Worm (Caenorhabditis elegans) whole organism, early embryonic: ENCODE data around the gene scl-20.
A peak's percentile ranks its signal among the peaks of the same experiment; 100 is the strongest.

Source experiments
- B0310.2 ChIP-seq: sonication (generic microtip); optimal IDR thresholded peaks from 2 replicates; lab custom pipeline; 2016; ENCODE audit warnings: mild to moderate bottlenecking, missing genetic modification characterization, missing compliant biosample characterization
- F13C5.2 ChIP-seq: sonication (generic microtip); optimal IDR thresholded peaks from 2 replicates; lab custom pipeline; 2017; ENCODE audit warnings: mild to moderate bottlenecking, missing genetic modification characterization, inconsistent platforms, missing compliant biosample characterization
- aly-1 ChIP-seq: sonication (generic microtip); optimal IDR thresholded peaks from 2 replicates; lab custom pipeline; 2016; ENCODE audit warnings: missing genetic modification characterization, missing compliant biosample characterization
- ama-1 ChIP-seq: fragments of 150-350 bp; optimal IDR thresholded peaks from 2 replicates; lab custom pipeline; 2014
- ceh-13 ChIP-seq: fragments of 200-800 bp; sonication (Bioruptor generic); optimal IDR thresholded peaks from 2 replicates; lab custom pipeline; 2018; ENCODE audit warnings: mild to moderate bottlenecking, missing genetic modification characterization, missing compliant biosample characterization
- ceh-36 ChIP-seq: sonication (generic microtip); optimal IDR thresholded peaks from 2 replicates; lab custom pipeline; 2016; ENCODE audit warnings: missing genetic modification characterization, inconsistent platforms, missing compliant biosample characterization
- ets-7 ChIP-seq: sonication (generic microtip); optimal IDR thresholded peaks from 2 replicates; lab custom pipeline; 2016; ENCODE audit warnings: missing genotype, missing genetic modification characterization, missing compliant biosample characterization
- flt-1 ChIP-seq: fragments of 200-800 bp; sonication (Bioruptor generic); IDR thresholded peaks from 2 replicates; pipeline ENCODE4 v1.3.6; 2022; ENCODE audit warnings: missing genetic modification characterization, missing compliant biosample characterization
- hmbx-1 ChIP-seq: sonication (generic microtip); optimal IDR thresholded peaks from 2 replicates; lab custom pipeline; 2016; ENCODE audit warnings: mild to moderate bottlenecking, missing genetic modification characterization, missing compliant biosample characterization
- hmg-4 ChIP-seq: fragments of 200-800 bp; sonication (Bioruptor generic); optimal IDR thresholded peaks from 2 replicates; lab custom pipeline; 2018; ENCODE audit warnings: mild to moderate bottlenecking, missing genetic modification characterization, missing compliant biosample characterization
- hnd-1 ChIP-seq: sonication (generic microtip); optimal IDR thresholded peaks from 2 replicates; lab custom pipeline; 2016; ENCODE audit warnings: missing genetic modification characterization, missing compliant biosample characterization
- pes-1 ChIP-seq: fragments of 200-800 bp; sonication (Bioruptor generic); IDR thresholded peaks from 2 replicates; pipeline ENCODE4 v1.3.6; 2022; ENCODE audit warnings: missing genetic modification reagents, missing genetic modification characterization, missing compliant biosample characterization
- scrt-1 ChIP-seq: fragments of 200-800 bp; sonication (Bioruptor generic); IDR thresholded peaks from 2 replicates; pipeline ENCODE4 v1.3.6; 2022; ENCODE audit warnings: missing genetic modification characterization, missing compliant biosample characterization
- sea-1 ChIP-seq: fragments of 200-800 bp; sonication (Bioruptor generic); conservative IDR thresholded peaks from 2 replicates; pipeline ENCODE4 v1.3.6; 2022; ENCODE audit warnings: missing genetic modification characterization, missing compliant biosample characterization
- tbx-11 ChIP-seq: fragments of 200-800 bp; sonication (Bioruptor generic); IDR thresholded peaks from 2 replicates; pipeline ENCODE4 v1.3.6; 2022; ENCODE audit warnings: missing genetic modification characterization, missing compliant biosample characterization
- tbx-37 ChIP-seq: fragments of 200-800 bp; sonication (Bioruptor generic); conservative IDR thresholded peaks from 2 replicates; pipeline ENCODE4 v1.3.6; 2022; ENCODE audit warnings: missing genetic modification reagents, missing genetic modification characterization, missing compliant biosample characterization
- tra-4 ChIP-seq: sonication (generic microtip); optimal IDR thresholded peaks from 2 replicates; lab custom pipeline; 2017; ENCODE audit warnings: missing genetic modification characterization, missing compliant biosample characterization

The scl-20 gene

DNA sequence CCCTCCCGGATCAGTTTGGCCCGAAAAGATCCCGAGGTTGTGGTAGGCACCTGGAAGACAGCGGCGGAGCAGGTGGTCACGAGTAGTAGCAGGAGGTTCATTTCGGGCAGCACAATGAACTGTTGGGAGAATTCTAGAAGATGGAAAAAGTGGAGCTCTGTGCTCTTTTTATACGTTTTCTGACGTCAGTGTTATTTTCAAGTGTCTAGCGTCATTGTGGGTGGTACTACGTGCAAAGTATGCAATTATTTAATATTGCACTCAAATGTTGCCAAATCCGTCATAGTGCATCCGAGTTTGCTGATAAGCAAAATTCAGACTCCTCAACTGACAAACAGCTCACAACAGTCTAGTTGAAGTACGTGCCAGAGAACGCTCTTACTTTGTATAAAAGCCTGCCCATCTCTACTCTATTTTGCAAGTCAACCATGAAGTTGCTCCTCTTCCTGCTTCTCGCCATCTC, 2.7 kb downstream of the scl-20 start, which contains the start of the genes asp-18 and scl-19:
Gene asp-18, minus strand, starts transcription at position 101 of the 463 bp plus-strand sequence.
Gene scl-19, plus strand, starts transcription at position 413 of the 463 bp plus-strand sequence.
- TF ChIP-seq scrt-1 (GFP tag; lab: Robert Waterston, UW) (no peak), F13C5.2 (tag; lab: Kevin White, UChicago) (no peak), ets-7 (tag; lab: Kevin White, UChicago) (no peak), aly-1 (tag; lab: Kevin White, UChicago) (no peak), hnd-1 (tag; lab: Kevin White, UChicago) (no peak), tbx-37 (GFP tag; lab: Robert Waterston, UW) (no peak), ceh-13 (GFP tag; lab: Kevin White, UChicago) (no peak), sea-1 (GFP tag; lab: Robert Waterston, UW) (no peak), tra-4 (tag; lab: Kevin White, UChicago) (no peak), hmbx-1 (tag; lab: Kevin White, UChicago) (no peak), tbx-11 (GFP tag; lab: Robert Waterston, UW) (no peak), hmg-4 (GFP tag; lab: Kevin White, UChicago) (no peak), ama-1 (lab: Kevin White, UChicago) (no peak), pes-1 (GFP tag; lab: Robert Waterston, UW) (no peak), B0310.2 (tag; lab: Kevin White, UChicago) (no peak), ceh-36 (tag; lab: Kevin White, UChicago) (no peak), flt-1 (GFP tag; lab: Robert Waterston, UW) (no peak)

DNA sequence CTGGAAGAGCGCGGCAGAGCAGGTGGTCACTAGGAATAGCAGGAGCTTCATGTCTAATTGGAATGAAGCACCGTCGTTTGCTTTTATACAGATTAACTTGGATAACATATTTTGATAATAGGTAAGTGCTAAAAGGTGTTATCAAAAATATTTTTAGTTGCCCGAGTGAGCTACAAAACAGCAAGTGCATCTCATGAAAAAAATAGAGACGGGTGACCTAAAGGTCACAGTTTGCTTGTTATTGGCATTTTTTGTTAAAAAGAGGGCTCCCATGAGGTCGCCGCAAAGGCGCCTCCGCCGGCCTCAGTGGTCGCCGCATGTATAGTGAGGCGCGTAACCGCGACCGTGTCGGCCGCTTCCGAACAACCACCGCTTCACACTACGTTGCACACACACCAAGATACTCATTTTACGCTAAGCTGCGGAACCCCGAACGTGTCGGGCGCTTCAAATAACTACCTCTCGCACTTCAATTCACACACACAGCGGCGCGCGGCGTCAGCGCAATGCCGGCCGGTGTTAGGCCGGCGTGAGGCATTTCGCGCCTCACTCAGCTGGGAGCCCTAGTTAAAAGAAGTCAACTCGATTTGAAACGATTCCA, 4.9 kb downstream of the scl-20 start, which contains the start of gene asp-19:
Gene asp-19, minus strand, starts transcription at position 51 of the 601 bp plus-strand sequence.
- no peak for TF ChIP-seq ets-7 (tag; lab: Kevin White, UChicago)
- TF ChIP-seq F13C5.2 (tag; lab: Kevin White, UChicago) = no peak
- TF ChIP-seq tbx-11 (GFP tag; lab: Robert Waterston, UW) = no peak
- TF ChIP-seq tra-4 (tag; lab: Kevin White, UChicago) = no peak
- TF ChIP-seq hmbx-1 (tag; lab: Kevin White, UChicago) = no peak
- no peak for TF ChIP-seq scrt-1 (GFP tag; lab: Robert Waterston, UW)
- TF ChIP-seq aly-1 (tag; lab: Kevin White, UChicago) = no peak

DNA sequence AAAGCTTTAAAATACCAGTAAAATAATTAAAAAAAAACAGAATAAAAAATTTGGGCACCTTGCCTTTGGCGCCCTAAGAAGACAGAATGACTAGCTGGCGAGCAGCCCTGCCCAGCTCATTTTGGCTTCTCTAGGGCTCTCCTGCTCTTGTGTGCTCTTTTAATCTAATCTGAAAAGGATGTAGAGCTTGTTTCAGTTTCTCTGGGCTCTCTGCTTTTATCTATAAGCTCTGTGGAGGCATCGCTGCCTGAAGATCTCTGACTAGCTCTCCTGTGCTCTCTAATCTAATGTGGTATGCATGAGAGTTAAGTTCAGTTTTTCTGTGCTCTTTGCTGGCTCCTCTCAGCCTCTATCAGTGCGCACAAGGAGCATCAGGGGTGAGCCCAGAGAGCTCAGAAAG, 8.4 kb downstream of the scl-20 start:
- TF ChIP-seq hnd-1 (tag; lab: Kevin White, UChicago) (no peak), F13C5.2 (tag; lab: Kevin White, UChicago) (no peak), pes-1 (GFP tag; lab: Robert Waterston, UW) (no peak), aly-1 (tag; lab: Kevin White, UChicago) (no peak), hmbx-1 (tag; lab: Kevin White, UChicago) (no peak), hmg-4 (GFP tag; lab: Kevin White, UChicago) (no peak)

DNA sequence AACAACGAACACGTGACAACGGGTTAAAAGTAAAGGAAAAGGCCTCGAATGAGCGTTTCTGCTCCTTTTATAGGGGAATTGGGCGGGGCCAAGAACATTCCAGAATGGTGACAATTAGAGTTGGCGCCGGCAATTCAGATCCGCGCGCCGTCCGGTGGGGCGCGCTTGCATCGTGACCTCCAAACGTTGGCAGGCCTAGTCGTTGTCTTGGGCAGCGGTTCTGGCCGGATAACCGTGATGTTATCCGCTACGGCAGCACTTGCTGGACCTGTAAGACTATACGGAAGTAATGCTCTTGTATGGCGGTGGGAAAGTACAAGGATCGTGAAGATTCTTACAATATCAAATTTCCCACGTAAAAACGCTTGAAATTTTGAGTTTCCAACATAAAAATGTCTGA, 9.5 kb downstream of the scl-20 start:
- TF ChIP-seq tbx-11 (GFP tag; lab: Robert Waterston, UW) (peak; percentile 41; the same call in 1 of the 2 replicates), sea-1 (GFP tag; lab: Robert Waterston, UW) (0 out of 2 replicates have a peak, but pooled peaks have one; percentile 46)

DNA sequence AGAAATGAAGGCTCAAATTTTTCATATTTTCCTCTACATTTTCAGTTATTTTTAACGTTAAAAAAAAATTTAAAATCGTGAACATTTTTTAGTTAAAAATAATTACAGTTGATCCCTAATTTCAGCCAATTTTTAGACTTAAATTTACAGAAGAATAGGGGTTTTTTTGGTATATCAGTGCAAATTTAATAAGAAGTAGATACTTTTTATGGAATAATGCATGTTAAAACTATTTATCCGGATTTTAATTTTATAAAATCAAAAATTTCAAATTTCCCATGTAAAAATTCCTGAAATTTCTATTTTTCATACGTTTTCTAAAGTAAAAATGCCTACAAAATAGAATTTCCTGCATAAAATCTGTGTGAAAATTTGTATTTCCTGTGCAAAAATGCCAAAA, 10.2 kb downstream of the scl-20 start:
- TF ChIP-seq tbx-37 (GFP tag; lab: Robert Waterston, UW) = no peak
- no peak for TF ChIP-seq hnd-1 (tag; lab: Kevin White, UChicago)
- TF ChIP-seq F13C5.2 (tag; lab: Kevin White, UChicago) = no peak
- no peak for TF ChIP-seq aly-1 (tag; lab: Kevin White, UChicago)
- no peak for TF ChIP-seq pes-1 (GFP tag; lab: Robert Waterston, UW)
- no peak for TF ChIP-seq tbx-11 (GFP tag; lab: Robert Waterston, UW)
- no peak for TF ChIP-seq hmbx-1 (tag; lab: Kevin White, UChicago)
- TF ChIP-seq ceh-36 (tag; lab: Kevin White, UChicago) = no peak
- no peak for TF ChIP-seq B0310.2 (tag; lab: Kevin White, UChicago)
- no peak for TF ChIP-seq tra-4 (tag; lab: Kevin White, UChicago)
- no peak for TF ChIP-seq ceh-13 (GFP tag; lab: Kevin White, UChicago)
- TF ChIP-seq ama-1 (lab: Kevin White, UChicago) = no peak
- TF ChIP-seq hmg-4 (GFP tag; lab: Kevin White, UChicago) = no peak
- no peak for TF ChIP-seq sea-1 (GFP tag; lab: Robert Waterston, UW)
- no peak for TF ChIP-seq flt-1 (GFP tag; lab: Robert Waterston, UW)
- no peak for TF ChIP-seq scrt-1 (GFP tag; lab: Robert Waterston, UW)
- no peak for TF ChIP-seq ets-7 (tag; lab: Kevin White, UChicago)

DNA sequence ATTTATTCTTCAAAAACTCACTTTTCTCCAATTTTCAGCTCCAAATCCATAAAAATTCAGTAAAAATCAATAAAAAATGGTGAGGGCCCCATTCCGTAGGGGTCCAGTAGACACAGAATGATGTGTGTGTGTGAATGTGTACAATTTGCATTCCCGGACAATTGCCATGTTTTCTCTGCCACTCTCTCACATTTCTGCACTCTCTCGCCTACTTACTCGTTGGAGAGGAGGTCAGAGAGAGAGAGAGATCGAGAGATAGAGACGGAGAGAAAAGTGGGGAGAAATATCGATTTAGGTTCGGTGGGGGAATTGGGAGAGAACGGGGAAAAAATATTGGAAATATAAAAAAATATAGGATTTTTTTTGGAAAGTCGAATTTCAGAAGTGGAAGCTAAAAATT, 10.7 kb downstream of the scl-20 start:
- TF ChIP-seq pes-1 (GFP tag; lab: Robert Waterston, UW) (no peak), B0310.2 (tag; lab: Kevin White, UChicago) (no peak), tbx-37 (GFP tag; lab: Robert Waterston, UW) (no peak), tra-4 (tag; lab: Kevin White, UChicago) (no peak), flt-1 (GFP tag; lab: Robert Waterston, UW) (peak; percentile 68; the same call in 1 of the 2 replicates), ceh-13 (GFP tag; lab: Kevin White, UChicago) (peak; percentile 72), tbx-11 (GFP tag; lab: Robert Waterston, UW) (0 out of 2 replicates have a peak, but pooled peaks have one; percentile 58), hmg-4 (GFP tag; lab: Kevin White, UChicago) (peak; percentile 23), F13C5.2 (tag; lab: Kevin White, UChicago) (no peak), hmbx-1 (tag; lab: Kevin White, UChicago) (no peak), hnd-1 (tag; lab: Kevin White, UChicago) (peak; percentile 45), aly-1 (tag; lab: Kevin White, UChicago) (no peak)
